Fruit fly (Drosophila melanogaster): ENCODE measurements around the gene CG15317.

DNA sequence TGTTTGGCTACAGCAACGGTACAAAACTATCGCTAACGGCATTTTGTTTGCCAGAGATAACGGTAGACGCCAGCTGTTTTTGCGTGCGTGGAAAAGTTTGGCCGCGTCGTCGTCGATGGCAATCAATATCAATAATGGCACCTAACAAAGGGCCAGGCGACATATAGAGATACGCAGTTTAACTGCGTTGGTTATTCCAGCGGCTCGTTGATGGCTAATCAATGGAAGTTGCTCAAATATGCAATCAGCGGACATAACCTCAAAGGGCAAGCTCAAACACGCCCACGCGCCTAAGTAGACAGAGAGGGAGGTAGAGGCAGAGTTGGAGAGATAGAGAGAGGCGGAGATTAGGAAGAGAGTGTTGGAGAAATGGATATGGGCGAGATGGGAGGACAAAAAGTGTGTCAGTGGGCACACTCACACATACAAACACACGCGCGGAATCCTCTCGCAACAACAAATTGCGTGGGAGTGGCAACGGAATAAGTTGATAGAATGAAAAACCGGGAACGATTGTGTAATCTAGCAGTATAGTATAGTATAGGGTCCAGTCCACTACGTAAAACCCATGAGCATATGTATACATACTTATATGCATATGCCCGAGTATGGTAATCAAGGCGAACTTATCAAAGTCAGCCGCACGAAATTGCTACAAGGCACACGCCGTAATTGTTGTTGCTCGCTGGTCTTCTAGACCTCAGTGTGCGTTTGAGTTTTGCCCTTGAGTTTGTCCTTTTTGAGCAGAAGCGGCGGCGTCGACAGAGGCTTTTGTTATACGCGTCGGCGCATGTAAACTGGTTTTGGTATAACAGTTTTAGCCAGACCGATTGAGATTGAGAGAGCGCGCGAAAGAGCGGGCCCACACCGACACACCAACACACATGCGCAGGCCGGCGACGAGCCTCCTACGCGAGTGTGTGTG lies 43.1 kb upstream of the CG15317 start:
- TF ChIP-seq CG8478 (optimal IDR thresholded peaks at IDR 0.05) (no peak), psq (optimal IDR thresholded peaks at IDR 0.05) (no peak), pan (optimal IDR thresholded peaks at IDR 0.05) (no peak), EcR (GFP tag; optimal IDR thresholded peaks at IDR 0.05) (no peak), usp (GFP tag; optimal IDR thresholded peaks at IDR 0.05) (no peak)
